Worm (Caenorhabditis elegans) whole organism, mixed stage, embryonic: ENCODE data around the gene Y41E3.6.

ENCODE experiments used
- ceh-83 ChIP-seq: fragments of 200-800 bp; sonication (Bioruptor generic); optimal IDR thresholded peaks from 2 replicates; lab custom pipeline; 2018; ENCODE audit warnings: mild to moderate bottlenecking, missing genetic modification characterization, missing compliant biosample characterization
- sptf-1 ChIP-seq: sonication (generic microtip); optimal IDR thresholded peaks from 2 replicates; lab custom pipeline; 2017; ENCODE audit warnings: mild to moderate bottlenecking, missing genetic modification characterization, moderate library complexity, missing compliant biosample characterization

DNA sequence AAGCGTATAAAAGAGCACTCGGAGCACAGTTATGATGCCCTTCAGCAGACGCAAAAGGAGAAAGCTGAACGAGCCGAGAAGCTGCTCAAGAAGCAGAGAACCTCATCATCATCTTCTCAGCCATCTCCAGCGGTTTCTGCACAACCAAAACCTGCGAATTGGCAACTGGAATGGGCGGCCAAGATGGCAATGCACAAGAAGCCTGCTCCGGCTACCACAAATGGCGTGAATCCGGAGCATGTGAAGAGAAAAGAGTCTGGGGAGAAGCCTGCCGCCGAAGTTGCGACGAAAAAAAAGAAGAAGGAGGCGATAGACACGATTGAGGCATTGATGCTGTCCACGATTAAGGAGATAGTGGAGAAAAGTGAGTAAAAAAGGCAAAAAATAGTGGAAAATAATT lies 34.5 kb downstream of the Y41E3.6 start:
- TF ChIP-seq sptf-1 (tag; lab: Kevin White, UChicago) (no peak), ceh-83 (GFP tag; lab: Kevin White, UChicago) (no peak)
